Worm (Caenorhabditis elegans): Measurements from ENCODE around the gene T27F7.12.

- no peak for TF ChIP-seq eor-1 (tag; optimal IDR thresholded peaks at IDR 0.05)
- peak; percentile 66 for TF ChIP-seq jun-1 (tag; optimal IDR thresholded peaks at IDR 0.05)
- peak; percentile 5 for TF ChIP-seq nhr-67 (tag; optimal IDR thresholded peaks at IDR 0.05)
These were observed 9.2 kb downstream of the T27F7.12 start, which contains the start of gene citk-2 for ce11 chrII:4999122-4999521.
